Fruit fly (Drosophila melanogaster) whole organism, embryonic: ENCODE results near the gene Atu.

Experiments
- Asciz ChIP-seq: fragments of 200-800 bp; sonication (Bioruptor generic); optimal IDR thresholded peaks from 2 replicates; lab custom pipeline; 2017; ENCODE audit warnings: missing biosample characterization, mild to moderate bottlenecking, missing genetic modification characterization, missing genetic modification reagents
- Bdp1 ChIP-seq: fragments of 200-800 bp; sonication (Bioruptor generic); optimal IDR thresholded peaks from 3 replicates; lab custom pipeline; 2016; ENCODE audit warnings: missing biosample characterization, missing genetic modification characterization
- Bteb2 ChIP-seq: fragments of 200-800 bp; sonication (Bioruptor generic); optimal IDR thresholded peaks from 2 replicates; lab custom pipeline; 2016; ENCODE audit warnings: missing biosample characterization, missing genetic modification characterization
- CG10267 ChIP-seq: fragments of 200-800 bp; sonication (Bioruptor generic); optimal IDR thresholded peaks from 2 replicates; lab custom pipeline; 2018; ENCODE audit warnings: missing biosample characterization, mild to moderate bottlenecking, missing genetic modification characterization, moderate library complexity
- CG10979 ChIP-seq: fragments of 200-800 bp; sonication (Bioruptor generic); optimal IDR thresholded peaks from 2 replicates; lab custom pipeline; 2018; ENCODE audit warnings: missing biosample characterization, mild to moderate bottlenecking, missing genetic modification characterization, moderate library complexity
- CG11093 ChIP-seq: fragments of 200-800 bp; sonication (Bioruptor generic); IDR thresholded peaks from 3 replicates; pipeline ENCODE4 v1.3.6; 2022; ENCODE audit warnings: missing biosample characterization, missing genetic modification characterization
- CG11247 ChIP-seq: fragments of 200-800 bp; sonication (Bioruptor generic); IDR thresholded peaks from 2 replicates; pipeline ENCODE4 v1.3.6; 2022; ENCODE audit warnings: missing biosample characterization, missing genetic modification characterization
- CG11456 ChIP-seq: fragments of 200-800 bp; sonication (Bioruptor generic); IDR thresholded peaks from 3 replicates; pipeline ENCODE4 v1.3.6; 2022; ENCODE audit warnings: missing biosample characterization, missing genetic modification characterization
- CG11696 ChIP-seq: fragments of 200-800 bp; sonication (Bioruptor generic); IDR thresholded peaks from 2 replicates; pipeline ENCODE4 v1.3.6; 2022; ENCODE audit warnings: missing biosample characterization, missing genetic modification characterization
- CG12236 ChIP-seq: fragments of 200-800 bp; sonication (Bioruptor generic); optimal IDR thresholded peaks from 2 replicates; lab custom pipeline; 2016; ENCODE audit warnings: missing biosample characterization, missing genetic modification characterization
- CG14667 ChIP-seq: fragments of 200-800 bp; sonication (Bioruptor generic); IDR thresholded peaks from 2 replicates; pipeline ENCODE4 v1.3.6; 2022; ENCODE audit warnings: missing biosample characterization, missing genetic modification characterization
- CG15011 ChIP-seq: fragments of 200-800 bp; sonication (Bioruptor generic); optimal IDR thresholded peaks from 3 replicates; lab custom pipeline; 2018; ENCODE audit warnings: missing biosample characterization, mild to moderate bottlenecking, missing genetic modification characterization
- CG15514 ChIP-seq: fragments of 200-800 bp; sonication (Bioruptor generic); optimal IDR thresholded peaks from 3 replicates; lab custom pipeline; 2017; ENCODE audit warnings: missing biosample characterization, missing genetic modification characterization, mild to moderate bottlenecking, moderate library complexity, missing genetic modification reagents
- CG16815 ChIP-seq: fragments of 200-800 bp; sonication (Bioruptor generic); optimal IDR thresholded peaks from 3 replicates; lab custom pipeline; 2017; ENCODE audit warnings: missing biosample characterization, mild to moderate bottlenecking, missing genetic modification characterization
- CG16863 ChIP-seq: fragments of 200-800 bp; sonication (Bioruptor generic); optimal IDR thresholded peaks from 3 replicates; lab custom pipeline; 2016; ENCODE audit warnings: missing biosample characterization, missing genetic modification characterization
- CG2199 ChIP-seq: fragments of 200-800 bp; sonication (Bioruptor generic); IDR thresholded peaks from 3 replicates; pipeline ENCODE4 v1.3.6; 2022; ENCODE audit warnings: missing biosample characterization, missing genetic modification characterization
- CG30020 ChIP-seq: fragments of 200-800 bp; optimal IDR thresholded peaks from 2 replicates; lab custom pipeline; 2019; ENCODE audit warnings: missing biosample characterization, mild to moderate bottlenecking, missing genetic modification characterization, moderate library complexity
- CG3281 ChIP-seq: fragments of 200-800 bp; sonication (Bioruptor generic); optimal IDR thresholded peaks from 3 replicates; lab custom pipeline; 2017; ENCODE audit warnings: missing biosample characterization, mild to moderate bottlenecking, missing genetic modification characterization
- CG34422 ChIP-seq: fragments of 200-800 bp; sonication (Bioruptor generic); IDR thresholded peaks from 3 replicates; pipeline ENCODE4 v1.3.6; 2022; ENCODE audit warnings: missing biosample characterization, missing genetic modification characterization
- CG6654 ChIP-seq: fragments of 200-800 bp; sonication (Bioruptor generic); optimal IDR thresholded peaks from 2 replicates; lab custom pipeline; 2017; ENCODE audit warnings: missing biosample characterization, mild to moderate bottlenecking, missing genetic modification characterization
- CG6765 ChIP-seq: fragments of 200-800 bp; sonication (Bioruptor generic); optimal IDR thresholded peaks from 3 replicates; lab custom pipeline; 2017; ENCODE audit warnings: missing biosample characterization, mild to moderate bottlenecking, missing genetic modification characterization
- CG7271 ChIP-seq: fragments of 200-800 bp; sonication (Bioruptor generic); optimal IDR thresholded peaks from 2 replicates; lab custom pipeline; 2018; ENCODE audit warnings: missing biosample characterization, mild to moderate bottlenecking, missing genetic modification characterization, moderate library complexity
- D19A ChIP-seq: fragments of 200-800 bp; optimal IDR thresholded peaks from 3 replicates; lab custom pipeline; 2019; ENCODE audit warnings: missing biosample characterization, mild to moderate bottlenecking, missing genetic modification characterization, moderate library complexity
- Dad ChIP-seq: fragments of 200-800 bp; sonication (Bioruptor generic); optimal IDR thresholded peaks from 3 replicates; lab custom pipeline; 2016; ENCODE audit warnings: missing biosample characterization, missing genetic modification characterization
- Dek ChIP-seq: fragments of 200-800 bp; sonication (Bioruptor generic); optimal IDR thresholded peaks from 3 replicates; lab custom pipeline; 2019; ENCODE audit warnings: missing biosample characterization, mild to moderate bottlenecking, missing genetic modification characterization, moderate library complexity
- Doc2 ChIP-seq: fragments of 200-800 bp; sonication (Bioruptor generic); IDR thresholded peaks from 2 replicates; pipeline ENCODE4 v1.3.6; 2022; ENCODE audit warnings: missing biosample characterization, missing genetic modification characterization
- Dp ChIP-seq: fragments of 200-800 bp; sonication (Bioruptor generic); optimal IDR thresholded peaks from 2 replicates; lab custom pipeline; 2018; ENCODE audit warnings: missing biosample characterization, mild to moderate bottlenecking, missing genetic modification characterization, moderate library complexity
- H2.0 ChIP-seq: fragments of 200-800 bp; sonication (Bioruptor generic); IDR thresholded peaks from 2 replicates; pipeline ENCODE4 v1.3.6; 2022; ENCODE audit warnings: missing biosample characterization, missing genetic modification characterization
- Kr ChIP-seq: fragments of 200-800 bp; sonication (Bioruptor generic); optimal IDR thresholded peaks from 2 replicates; lab custom pipeline; 2017; ENCODE audit warnings: missing biosample characterization, mild to moderate bottlenecking, missing genetic modification characterization
- Neu2 ChIP-seq: fragments of 200-800 bp; sonication (Bioruptor generic); optimal IDR thresholded peaks from 3 replicates; lab custom pipeline; 2016; ENCODE audit warnings: missing biosample characterization, missing genetic modification characterization, borderline replicate concordance
- Rfx ChIP-seq: fragments of 200-800 bp; sonication (Bioruptor generic); IDR thresholded peaks from 2 replicates; pipeline ENCODE4 v1.3.6; 2022; ENCODE audit warnings: missing biosample characterization, missing genetic modification characterization
- Sry-β ChIP-seq: fragments of 200-800 bp; sonication (Bioruptor generic); optimal IDR thresholded peaks from 2 replicates; lab custom pipeline; 2018; ENCODE audit warnings: missing biosample characterization, mild to moderate bottlenecking, missing genetic modification characterization, moderate library complexity
- Taf1 ChIP-seq: fragments of 200-800 bp; sonication (Bioruptor generic); IDR thresholded peaks from 2 replicates; pipeline ENCODE4 v1.3.6; 2022; ENCODE audit warnings: missing biosample characterization, missing genetic modification characterization
- abd-A ChIP-seq: fragments of 200-800 bp; sonication (Bioruptor generic); optimal IDR thresholded peaks from 3 replicates; lab custom pipeline; 2019; ENCODE audit warnings: missing biosample characterization, mild to moderate bottlenecking, missing genetic modification characterization, moderate library complexity
- ato ChIP-seq: fragments of 200-800 bp; sonication (Bioruptor generic); IDR thresholded peaks from 2 replicates; pipeline ENCODE4 v1.3.6; 2022; ENCODE audit warnings: missing biosample characterization, missing genetic modification characterization; ENCODE audit not compliant: partially characterized antibody
- az2 ChIP-seq: fragments of 200-800 bp; sonication (Bioruptor generic); optimal IDR thresholded peaks from 3 replicates; lab custom pipeline; 2016; ENCODE audit warnings: missing biosample characterization, missing genetic modification characterization
- cg ChIP-seq: fragments of 200-800 bp; sonication (Bioruptor generic); optimal IDR thresholded peaks from 3 replicates; lab custom pipeline; 2019; ENCODE audit warnings: missing biosample characterization, mild to moderate bottlenecking, missing genetic modification characterization, moderate library complexity
- dan ChIP-seq: fragments of 200-800 bp; sonication (Bioruptor generic); IDR thresholded peaks from 2 replicates; pipeline ENCODE4 v1.3.6; 2022; ENCODE audit warnings: missing biosample characterization, missing genetic modification characterization
- danr ChIP-seq: fragments of 200-800 bp; sonication (Bioruptor generic); IDR thresholded peaks from 2 replicates; pipeline ENCODE4 v1.3.6; 2022; ENCODE audit warnings: missing biosample characterization, missing genetic modification characterization
- ems ChIP-seq: fragments of 200-800 bp; sonication (Bioruptor generic); optimal IDR thresholded peaks from 3 replicates; lab custom pipeline; 2016; ENCODE audit warnings: missing biosample characterization, missing genetic modification characterization
- fd64A ChIP-seq: fragments of 200-800 bp; sonication (Bioruptor generic); optimal IDR thresholded peaks from 3 replicates; lab custom pipeline; 2018; ENCODE audit warnings: missing biosample characterization, mild to moderate bottlenecking, missing genetic modification characterization
- grn ChIP-seq: fragments of 200-800 bp; sonication (Bioruptor generic); optimal IDR thresholded peaks from 3 replicates; lab custom pipeline; 2017; ENCODE audit warnings: missing biosample characterization, missing genetic modification characterization
- kni ChIP-seq: fragments of 200-800 bp; sonication (Bioruptor generic); optimal IDR thresholded peaks from 3 replicates; lab custom pipeline; 2017; ENCODE audit warnings: mild to moderate bottlenecking, missing biosample characterization, missing genetic modification reagents, missing genetic modification characterization
- lab ChIP-seq: fragments of 200-800 bp; sonication (Bioruptor generic); optimal IDR thresholded peaks from 3 replicates; lab custom pipeline; 2017; ENCODE audit warnings: missing biosample characterization, missing genetic modification characterization, mild to moderate bottlenecking, moderate library complexity, missing genetic modification reagents
- nmo ChIP-seq: fragments of 200-800 bp; sonication (Bioruptor generic); optimal IDR thresholded peaks from 2 replicates; lab custom pipeline; 2018; ENCODE audit warnings: missing biosample characterization, mild to moderate bottlenecking, missing genetic modification characterization, moderate library complexity
- nom ChIP-seq: fragments of 200-800 bp; sonication (Bioruptor generic); optimal IDR thresholded peaks from 2 replicates; lab custom pipeline; 2017; ENCODE audit warnings: missing biosample characterization, missing genetic modification characterization, mild to moderate bottlenecking, moderate library complexity, missing genetic modification reagents
- oc ChIP-seq: fragments of 200-800 bp; sonication (Bioruptor generic); optimal IDR thresholded peaks from 2 replicates; lab custom pipeline; 2018; ENCODE audit warnings: missing biosample characterization, mild to moderate bottlenecking, missing genetic modification characterization, moderate library complexity
- org-1 ChIP-seq: fragments of 200-800 bp; sonication (Bioruptor generic); optimal IDR thresholded peaks from 2 replicates; lab custom pipeline; 2017; ENCODE audit warnings: missing biosample characterization, missing genetic modification characterization
- so ChIP-seq: fragments of 200-800 bp; sonication (Bioruptor generic); IDR thresholded peaks from 3 replicates; pipeline ENCODE4 v1.3.6; 2022; ENCODE audit warnings: missing biosample characterization, missing genetic modification characterization
- tgo ChIP-seq: fragments of 200-800 bp; sonication (Bioruptor generic); IDR thresholded peaks from 3 replicates; pipeline ENCODE4 v1.3.6; 2022; ENCODE audit warnings: missing biosample characterization, missing genetic modification characterization

Atu gene

dm6 chr3R:5660198-5660893 lies 47.2 kb downstream of the Atu start, which contains the start of gene Wdr33 (continued):
- TF ChIP-seq dan (GFP tag; lab: Robert Waterston, UW) = no peak
- no peak for TF ChIP-seq abd-A (tag; lab: Kevin White, UChicago)
- no peak for TF ChIP-seq Bdp1 (GFP tag; lab: Kevin White, UChicago)
- TF ChIP-seq CG34422 (GFP tag; lab: Robert Waterston, UW) = peak; percentile 14; the same call in 1 of the 3 replicates
- no peak for TF ChIP-seq CG11247 (GFP tag; lab: Robert Waterston, UW)
- no peak for TF ChIP-seq Dp (GFP tag; lab: Kevin White, UChicago)
- no peak for TF ChIP-seq so (GFP tag; lab: Robert Waterston, UW)
- TF ChIP-seq CG3281 (GFP tag; lab: Kevin White, UChicago) = no peak
- TF ChIP-seq cg (GFP tag; lab: Kevin White, UChicago) = peak; percentile 64
- TF ChIP-seq Sry-β (GFP tag; lab: Kevin White, UChicago) = no peak
- TF ChIP-seq ems = no peak
- no peak for TF ChIP-seq org-1 (GFP tag; lab: Kevin White, UChicago)
- peak; percentile 30 for TF ChIP-seq CG16815 (GFP tag; lab: Kevin White, UChicago)
- no peak for TF ChIP-seq CG16863 (GFP tag; lab: Kevin White, UChicago)
- TF ChIP-seq CG11093 = no peak
- TF ChIP-seq CG6654 (GFP tag; lab: Kevin White, UChicago) = no peak
- TF ChIP-seq Dad (GFP tag; lab: Kevin White, UChicago) = no peak
- no peak for TF ChIP-seq fd64A (GFP tag; lab: Kevin White, UChicago)
- TF ChIP-seq CG7271 (tag; lab: Kevin White, UChicago) = no peak
- TF ChIP-seq Doc2 (GFP tag; lab: Robert Waterston, UW) = no peak
- no peak for TF ChIP-seq D19A
- no peak for TF ChIP-seq Kr (GFP tag; lab: Kevin White, UChicago)
- no peak for TF ChIP-seq Taf1 (GFP tag; lab: Robert Waterston, UW)
- TF ChIP-seq nom (GFP tag; lab: Kevin White, UChicago) = no peak
- peak; percentile 15 for TF ChIP-seq Bteb2 (GFP tag; lab: Kevin White, UChicago)
- peak; percentile 68 for TF ChIP-seq ato
- TF ChIP-seq CG10267 (tag; lab: Kevin White, UChicago) = peak; percentile 5
- TF ChIP-seq tgo = no peak
- no peak for TF ChIP-seq CG15011 (GFP tag; lab: Kevin White, UChicago)
- TF ChIP-seq lab (GFP tag; lab: Kevin White, UChicago) = no peak
- 0 out of 3 replicates have a peak, but pooled peaks have one; percentile 12 for TF ChIP-seq CG11456
- peak; percentile 16; the same call in 1 of the 2 replicates for TF ChIP-seq CG14667 (GFP tag; lab: Robert Waterston, UW)
- TF ChIP-seq Rfx (GFP tag; lab: Robert Waterston, UW) = no peak; the same call in 1 of the 2 replicates
- no peak for TF ChIP-seq kni
- peak; percentile 43 for TF ChIP-seq CG15514 (GFP tag; lab: Kevin White, UChicago)
- no peak for TF ChIP-seq CG11696 (GFP tag; lab: Robert Waterston, UW)
- TF ChIP-seq az2 (GFP tag; lab: Kevin White, UChicago) = peak; percentile 46
- no peak for TF ChIP-seq oc (tag; lab: Kevin White, UChicago)
- TF ChIP-seq H2.0 (GFP tag; lab: Robert Waterston, UW) = peak; percentile 21; the same call in 1 of the 2 replicates
- no peak for TF ChIP-seq grn
- peak; percentile 66 for TF ChIP-seq nmo (GFP tag; lab: Kevin White, UChicago)
- no peak for TF ChIP-seq CG10979 (tag; lab: Kevin White, UChicago)
- 0 out of 2 replicates have a peak, but pooled peaks have one; percentile 17 for TF ChIP-seq danr
- no peak for TF ChIP-seq CG2199 (GFP tag; lab: Robert Waterston, UW)
- no peak for TF ChIP-seq Asciz (GFP tag; lab: Kevin White, UChicago)
- TF ChIP-seq CG6765 (GFP tag; lab: Kevin White, UChicago) = no peak
- TF ChIP-seq CG12236 (GFP tag; lab: Kevin White, UChicago) = no peak
- peak; percentile 34 for TF ChIP-seq Dek
- peak; percentile 35 for TF ChIP-seq CG30020 (tag; lab: Kevin White, UChicago)
- TF ChIP-seq Neu2 (GFP tag; lab: Kevin White, UChicago) = no peak
